Worm (Caenorhabditis elegans): ENCODE data around the gene F52E1.2.

F52E1.2 gene

ce11 chrV:8410406-8410805 is at the start of gene F52E1.2:
F52E1.2 (plus strand) TSS chrV:8410595.
- TF ChIP-seq nhr-77 (tag; optimal IDR thresholded peaks at IDR 0.05) (no peak), ceh-28 (tag; optimal IDR thresholded peaks at IDR 0.05) (no peak), daf-12 (tag; optimal IDR thresholded peaks at IDR 0.05) (no peak), jun-1 (tag; optimal IDR thresholded peaks at IDR 0.05) (no peak), lsy-12 (tag; optimal IDR thresholded peaks at IDR 0.05) (no peak), R02D3.7 (tag; optimal IDR thresholded peaks at IDR 0.05) (no peak), mml-1 (tag; optimal IDR thresholded peaks at IDR 0.05) (no peak), nhr-43 (tag; optimal IDR thresholded peaks at IDR 0.05; ENCODE audit: poor library complexity, severe bottlenecking) (no peak), sea-2 (GFP tag; optimal IDR thresholded peaks at IDR 0.05) (no peak), nhr-237 (tag; optimal IDR thresholded peaks at IDR 0.05) (no peak), lin-39 (tag; optimal IDR thresholded peaks at IDR 0.05) (no peak)

- TF ChIP-seq ceh-16 (tag; optimal IDR thresholded peaks at IDR 0.05), result no peak
- no peak for TF ChIP-seq nhr-76 (tag; optimal IDR thresholded peaks at IDR 0.05)
- TF ChIP-seq nhr-25 (tag; optimal IDR thresholded peaks at IDR 0.05), result no peak
- TF ChIP-seq lsy-12 (tag; optimal IDR thresholded peaks at IDR 0.05), result no peak
Observed at ce11 chrV:8370705-8371104, 39.7 kb upstream of the F52E1.2 start, which contains the start of gene gpa-2. gpa-2 (plus strand) TSS chrV:8371005.

DNA sequence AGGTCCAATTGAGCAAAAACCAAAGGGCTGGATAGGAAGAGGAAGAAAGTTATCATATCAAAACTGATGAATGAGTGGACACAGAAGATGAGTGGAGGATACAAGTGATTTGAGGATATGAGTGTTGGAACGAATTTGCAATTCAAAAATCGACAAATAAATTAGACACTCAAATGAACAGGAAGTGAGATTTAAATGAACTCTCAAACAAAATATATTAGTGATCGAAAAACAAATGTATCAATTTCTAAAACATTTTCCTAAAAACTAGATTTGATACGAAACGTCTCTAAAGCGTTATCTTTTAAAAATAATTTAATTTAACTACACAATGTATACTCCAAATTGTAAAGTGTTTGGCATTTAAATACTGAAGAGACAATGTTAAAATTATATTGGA is 35.0 kb upstream of the F52E1.2 start, which contains the start of gene F38E1.10:
F38E1.10 (minus strand) TSS at position 101 of the 400 bp plus-strand sequence.
- no peak for TF ChIP-seq ama-1 (optimal IDR thresholded peaks at IDR 0.05)
- TF ChIP-seq ceh-9 (tag; optimal IDR thresholded peaks at IDR 0.05), result no peak
- no peak for TF ChIP-seq tbx-2 (tag; optimal IDR thresholded peaks at IDR 0.05)
- TF ChIP-seq jun-1 (tag; optimal IDR thresholded peaks at IDR 0.05), result no peak
- no peak for TF ChIP-seq zag-1 (tag; optimal IDR thresholded peaks at IDR 0.05)
- TF ChIP-seq pha-4 (tag; optimal IDR thresholded peaks at IDR 0.05), result no peak
- no peak for TF ChIP-seq elt-3 (tag; optimal IDR thresholded peaks at IDR 0.05)
- no peak for TF ChIP-seq nhr-23 (tag; optimal IDR thresholded peaks at IDR 0.05)
- TF ChIP-seq lsy-12 (tag; optimal IDR thresholded peaks at IDR 0.05), result no peak
- no peak for TF ChIP-seq nhr-237 (tag; optimal IDR thresholded peaks at IDR 0.05)
- no peak for TF ChIP-seq ztf-4 (tag; optimal IDR thresholded peaks at IDR 0.05)
- TF ChIP-seq daf-12 (tag; optimal IDR thresholded peaks at IDR 0.05), result no peak
- no peak for TF ChIP-seq eor-1 (tag; optimal IDR thresholded peaks at IDR 0.05)
- TF ChIP-seq ceh-28 (tag; optimal IDR thresholded peaks at IDR 0.05), result no peak
- TF ChIP-seq hmg-11 (tag; optimal IDR thresholded peaks at IDR 0.05), result no peak
- no peak for TF ChIP-seq egl-27 (tag; optimal IDR thresholded peaks at IDR 0.05)
- TF ChIP-seq sea-2 (GFP tag; optimal IDR thresholded peaks at IDR 0.05), result no peak

DNA sequence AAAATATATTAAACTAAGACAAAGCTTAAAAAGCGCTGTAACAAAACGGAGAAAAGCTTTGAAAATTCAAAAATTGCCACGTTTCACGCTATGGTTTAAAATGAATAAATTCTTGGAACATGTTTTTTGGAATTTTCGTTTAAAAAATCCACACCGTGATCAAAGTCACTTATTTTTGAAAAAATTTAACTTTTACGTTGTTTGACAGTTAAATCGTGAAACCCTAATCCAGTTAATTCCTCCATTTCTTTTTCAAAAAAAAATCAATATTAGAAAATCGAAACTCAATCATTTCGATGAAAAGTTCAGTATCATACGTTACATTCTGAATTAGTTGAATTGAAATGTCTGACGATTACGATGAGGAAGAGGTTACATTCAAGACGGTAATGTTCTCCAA is 34.5 kb upstream of the F52E1.2 start, which contains the start of gene F38E1.3:
F38E1.3 (plus strand) TSS at position 301 of the 400 bp plus-strand sequence.
- no peak for TF ChIP-seq fos-1 (tag; optimal IDR thresholded peaks at IDR 0.05)
- TF ChIP-seq nfya-1 (tag; optimal IDR thresholded peaks at IDR 0.05; ENCODE audit: insufficient read depth), result no peak
- no peak for TF ChIP-seq ama-1 (optimal IDR thresholded peaks at IDR 0.05)
- no peak for TF ChIP-seq egl-5 (tag; optimal IDR thresholded peaks at IDR 0.05)
- no peak for TF ChIP-seq ztf-4 (tag; optimal IDR thresholded peaks at IDR 0.05)
- no peak for TF ChIP-seq daf-12 (tag; optimal IDR thresholded peaks at IDR 0.05)
- TF ChIP-seq elt-3 (tag; optimal IDR thresholded peaks at IDR 0.05), result no peak
- TF ChIP-seq nhr-28 (tag; optimal IDR thresholded peaks at IDR 0.05), result no peak
- TF ChIP-seq mml-1 (tag; optimal IDR thresholded peaks at IDR 0.05), result no peak
- TF ChIP-seq lin-15B (tag; optimal IDR thresholded peaks at IDR 0.05), result no peak
- TF ChIP-seq ceh-16 (tag; optimal IDR thresholded peaks at IDR 0.05), result no peak
- no peak for TF ChIP-seq nhr-11 (tag; optimal IDR thresholded peaks at IDR 0.05)
- no peak for TF ChIP-seq tbx-2 (tag; optimal IDR thresholded peaks at IDR 0.05)
- no peak for TF ChIP-seq nhr-237 (tag; optimal IDR thresholded peaks at IDR 0.05)
- no peak for TF ChIP-seq skn-1 (tag; optimal IDR thresholded peaks at IDR 0.05)
- TF ChIP-seq nhr-25 (tag; optimal IDR thresholded peaks at IDR 0.05), result no peak
- TF ChIP-seq lsy-12 (tag; optimal IDR thresholded peaks at IDR 0.05), result no peak

ce11 chrV:8379206-8379605 is 31.2 kb upstream of the F52E1.2 start, which contains the start of gene F52E1.5:
F52E1.5 (plus strand) TSS chrV:8379506.
- TF ChIP-seq jun-1 (tag; optimal IDR thresholded peaks at IDR 0.05) (no peak), unc-62 (GFP tag; optimal IDR thresholded peaks at IDR 0.05) (no peak), ceh-9 (tag; optimal IDR thresholded peaks at IDR 0.05) (no peak), ZK546.5 (tag; optimal IDR thresholded peaks at IDR 0.05) (no peak), ceh-16 (tag; optimal IDR thresholded peaks at IDR 0.05) (no peak), nhr-77 (tag; optimal IDR thresholded peaks at IDR 0.05) (no peak), mml-1 (tag; optimal IDR thresholded peaks at IDR 0.05) (no peak), lin-39 (tag; optimal IDR thresholded peaks at IDR 0.05) (no peak)
